Fruit fly (Drosophila melanogaster) whole organism, embryonic: ENCODE results near the gene Sgt1.
A peak's percentile ranks its signal among the peaks of the same experiment; 100 is the strongest.

Source experiments
- Aef1 ChIP-seq: fragments of 200-800 bp; sonication (Bioruptor generic); IDR thresholded peaks from 3 replicates; pipeline ENCODE4 v1.3.6; 2022; ENCODE audit warnings: missing biosample characterization, missing genetic modification characterization
- Asciz ChIP-seq: fragments of 200-800 bp; sonication (Bioruptor generic); optimal IDR thresholded peaks from 2 replicates; lab custom pipeline; 2017; ENCODE audit warnings: missing biosample characterization, mild to moderate bottlenecking, missing genetic modification characterization, missing genetic modification reagents
- B-H2 ChIP-seq: fragments of 200-800 bp; sonication (Bioruptor generic); optimal IDR thresholded peaks from 2 replicates; lab custom pipeline; 2018; ENCODE audit warnings: missing biosample characterization, mild to moderate bottlenecking, missing genetic modification characterization
- BEAF-32 ChIP-seq: fragments of 200-800 bp; sonication (Bioruptor generic); optimal IDR thresholded peaks from 3 replicates; lab custom pipeline; 2017; ENCODE audit warnings: missing biosample characterization, missing genetic modification characterization, mild to moderate bottlenecking, moderate library complexity, missing genetic modification reagents
- CG14710 ChIP-seq: fragments of 200-800 bp; sonication (Bioruptor generic); optimal IDR thresholded peaks from 3 replicates; lab custom pipeline; 2019; ENCODE audit warnings: missing biosample characterization, mild to moderate bottlenecking, missing genetic modification characterization, moderate library complexity
- CG15696 ChIP-seq: fragments of 200-800 bp; sonication (Bioruptor generic); optimal IDR thresholded peaks from 2 replicates; lab custom pipeline; 2019; ENCODE audit warnings: missing biosample characterization, mild to moderate bottlenecking, missing genetic modification characterization, moderate library complexity
- CG17802 ChIP-seq: fragments of 200-800 bp; sonication (Bioruptor generic); optimal IDR thresholded peaks from 2 replicates; lab custom pipeline; 2018; ENCODE audit warnings: missing biosample characterization, mild to moderate bottlenecking, missing genetic modification characterization, moderate library complexity
- CG2120 ChIP-seq: fragments of 200-800 bp; sonication (Bioruptor generic); optimal IDR thresholded peaks from 3 replicates; lab custom pipeline; 2016; ENCODE audit warnings: missing biosample characterization, missing genetic modification characterization
- CG2889 ChIP-seq: fragments of 200-800 bp; sonication (Bioruptor generic); IDR thresholded peaks from 3 replicates; pipeline ENCODE4 v1.3.6; 2022; ENCODE audit warnings: missing biosample characterization, missing genetic modification characterization
- CG30020 ChIP-seq: fragments of 200-800 bp; optimal IDR thresholded peaks from 2 replicates; lab custom pipeline; 2019; ENCODE audit warnings: missing biosample characterization, mild to moderate bottlenecking, missing genetic modification characterization, moderate library complexity
- CG34224 ChIP-seq: fragments of 200-800 bp; sonication (Bioruptor generic); IDR thresholded peaks from 3 replicates; pipeline ENCODE4 v1.3.6; 2022; ENCODE audit warnings: missing biosample characterization, missing genetic modification characterization; ENCODE audit not compliant: partially characterized antibody
- CG7556 ChIP-seq: fragments of 200-800 bp; sonication (Bioruptor generic); optimal IDR thresholded peaks from 2 replicates; lab custom pipeline; 2017; ENCODE audit warnings: missing biosample characterization, mild to moderate bottlenecking, missing genetic modification characterization
- CG7963 ChIP-seq: fragments of 200-800 bp; sonication (Bioruptor generic); IDR thresholded peaks from 3 replicates; pipeline ENCODE4 v1.3.6; 2022; ENCODE audit warnings: missing biosample characterization, missing genetic modification characterization; ENCODE audit not compliant: partially characterized antibody
- CkIIα-i1 ChIP-seq: fragments of 200-800 bp; sonication (Bioruptor generic); IDR thresholded peaks from 2 replicates; pipeline ENCODE4 v1.3.6; 2022; ENCODE audit warnings: missing biosample characterization, missing genetic modification characterization
- Dip2 ChIP-seq: fragments of 200-800 bp; sonication (Bioruptor generic); IDR thresholded peaks from 2 replicates; pipeline ENCODE4 v1.3.6; 2022; ENCODE audit warnings: missing biosample characterization, missing genetic modification characterization
- Dref ChIP-seq: fragments of 200-800 bp; sonication (Bioruptor generic); IDR thresholded peaks from 2 replicates; pipeline ENCODE4 v1.3.6; 2022; ENCODE audit warnings: missing biosample characterization, missing genetic modification characterization
- Ets97D ChIP-seq: fragments of 200-800 bp; sonication (Bioruptor generic); optimal IDR thresholded peaks from 3 replicates; lab custom pipeline; 2016; ENCODE audit warnings: missing biosample characterization, missing genetic modification characterization
- GATAe ChIP-seq: fragments of 200-800 bp; sonication (Bioruptor generic); conservative IDR thresholded peaks from 2 replicates; pipeline ENCODE4 v1.3.6; 2022; ENCODE audit warnings: missing biosample characterization, missing genetic modification characterization
- HLHmδ ChIP-seq: fragments of 200-800 bp; sonication (Bioruptor generic); optimal IDR thresholded peaks from 2 replicates; lab custom pipeline; 2018; ENCODE audit warnings: missing biosample characterization, mild to moderate bottlenecking, missing genetic modification characterization, moderate library complexity
- HmgD ChIP-seq: fragments of 200-800 bp; sonication (Bioruptor generic); optimal IDR thresholded peaks from 3 replicates; lab custom pipeline; 2016; ENCODE audit warnings: missing biosample characterization, missing genetic modification characterization
- Hmx ChIP-seq: fragments of 200-800 bp; sonication (Bioruptor generic); optimal IDR thresholded peaks from 2 replicates; lab custom pipeline; 2016; ENCODE audit warnings: missing biosample characterization, missing genetic modification characterization
- Lim3 ChIP-seq: fragments of 200-800 bp; sonication (Bioruptor generic); IDR thresholded peaks from 2 replicates; pipeline ENCODE4 v1.3.6; 2022; ENCODE audit warnings: missing biosample characterization, missing genetic modification characterization
- MBD-R2 ChIP-seq: fragments of 200-800 bp; sonication (Bioruptor generic); IDR thresholded peaks from 2 replicates; pipeline ENCODE4 v1.3.6; 2022; ENCODE audit warnings: missing biosample characterization, missing genetic modification characterization
- MESR4 ChIP-seq: fragments of 200-800 bp; sonication (Bioruptor generic); optimal IDR thresholded peaks from 2 replicates; lab custom pipeline; 2018; ENCODE audit warnings: missing biosample characterization, mild to moderate bottlenecking, missing genetic modification characterization, moderate library complexity
- Mes4 ChIP-seq: fragments of 200-800 bp; sonication (Bioruptor generic); optimal IDR thresholded peaks from 2 replicates; lab custom pipeline; 2016; ENCODE audit warnings: missing biosample characterization, missing genetic modification characterization
- Oli ChIP-seq: fragments of 200-800 bp; sonication (Bioruptor generic); optimal IDR thresholded peaks from 2 replicates; lab custom pipeline; 2018; ENCODE audit warnings: missing biosample characterization, mild to moderate bottlenecking, missing genetic modification characterization, moderate library complexity
- Rfx ChIP-seq: fragments of 200-800 bp; sonication (Bioruptor generic); IDR thresholded peaks from 2 replicates; pipeline ENCODE4 v1.3.6; 2022; ENCODE audit warnings: missing biosample characterization, missing genetic modification characterization
- Sin3A ChIP-seq: fragments of >200 bp; optimal IDR thresholded peaks from 2 replicates; lab custom pipeline; 2018
- TFAM ChIP-seq: fragments of 200-800 bp; sonication (Bioruptor generic); optimal IDR thresholded peaks from 2 replicates; lab custom pipeline; 2017; ENCODE audit warnings: missing biosample characterization, missing genetic modification characterization, inconsistent platforms
- Vsx1 ChIP-seq: fragments of 200-800 bp; sonication (Bioruptor generic); optimal IDR thresholded peaks from 2 replicates; lab custom pipeline; 2017; ENCODE audit warnings: missing biosample characterization, mild to moderate bottlenecking, missing genetic modification characterization, missing genetic modification reagents
- al ChIP-seq: fragments of 200-800 bp; sonication (Bioruptor generic); IDR thresholded peaks from 2 replicates; pipeline ENCODE4 v1.3.6; 2022; ENCODE audit warnings: missing biosample characterization, missing genetic modification characterization
- bigmax ChIP-seq: fragments of 200-800 bp; sonication (Bioruptor generic); optimal IDR thresholded peaks from 2 replicates; lab custom pipeline; 2018; ENCODE audit warnings: missing biosample characterization, mild to moderate bottlenecking, missing genetic modification characterization
- cad ChIP-seq: fragments of >200 bp; optimal IDR thresholded peaks from 2 replicates; lab custom pipeline; 2017; ENCODE audit warnings: missing biosample characterization, missing genetic modification characterization
- dysf ChIP-seq: fragments of 200-800 bp; sonication (Bioruptor generic); IDR thresholded peaks from 3 replicates; pipeline ENCODE4 v1.3.6; 2022; ENCODE audit warnings: missing biosample characterization, missing genetic modification characterization
- fd3F ChIP-seq: fragments of 200-800 bp; sonication (Bioruptor generic); optimal IDR thresholded peaks from 2 replicates; lab custom pipeline; 2018; ENCODE audit warnings: missing biosample characterization, mild to moderate bottlenecking, missing genetic modification characterization, moderate library complexity
- gce ChIP-seq: fragments of 200-800 bp; sonication (Bioruptor generic); IDR thresholded peaks from 3 replicates; pipeline ENCODE4 v1.3.6; 2022; ENCODE audit warnings: missing biosample characterization, missing genetic modification characterization
- gfzf ChIP-seq: fragments of 200-800 bp; sonication (Bioruptor generic); optimal IDR thresholded peaks from 2 replicates; lab custom pipeline; 2016; ENCODE audit warnings: missing biosample characterization, mild to moderate bottlenecking, missing genetic modification characterization, moderate library complexity
- jigr1 ChIP-seq: fragments of 200-800 bp; sonication (Bioruptor generic); IDR thresholded peaks from 3 replicates; pipeline ENCODE4 v1.3.6; 2022; ENCODE audit warnings: missing biosample characterization, missing genetic modification characterization
- klu ChIP-seq: fragments of 200-800 bp; sonication (Bioruptor generic); IDR thresholded peaks from 2 replicates; pipeline ENCODE4 v1.3.6; 2022; ENCODE audit warnings: missing biosample characterization, missing genetic modification characterization
- lilli ChIP-seq: fragments of 200-800 bp; sonication (Bioruptor generic); optimal IDR thresholded peaks from 3 replicates; lab custom pipeline; 2016; ENCODE audit warnings: missing biosample characterization, missing genetic modification characterization
- mam ChIP-seq: fragments of 200-800 bp; sonication (Bioruptor generic); optimal IDR thresholded peaks from 3 replicates; lab custom pipeline; 2016; ENCODE audit warnings: missing biosample characterization, missing genetic modification characterization
- mld ChIP-seq: fragments of 200-800 bp; sonication (Bioruptor generic); IDR thresholded peaks from 3 replicates; pipeline ENCODE4 v1.3.6; 2022; ENCODE audit warnings: missing biosample characterization, missing genetic modification characterization; ENCODE audit not compliant: partially characterized antibody
- prd ChIP-seq, 3 experiments: fragments of >200 bp in 2 of 3; fragments of 200-800 bp in 1 of 3; sonication (Bioruptor generic) in 1 of 3; optimal IDR thresholded peaks in 2 of 3; IDR thresholded peaks in 1 of 3; 2 replicates in 2 of 3; 3 replicates in 1 of 3; pipeline versions ENCODE4 v1.3.6 to Lab custom; 2017 to 2022; ENCODE audit warnings: missing biosample characterization in 1 of 3, missing genetic modification characterization in 1 of 3
- psq ChIP-seq: fragments of 200-800 bp; sonication (Bioruptor generic); optimal IDR thresholded peaks from 2 replicates; lab custom pipeline; 2017; ENCODE audit warnings: missing biosample characterization, missing genetic modification characterization
- run ChIP-seq: fragments of 200-800 bp; sonication (Bioruptor generic); optimal IDR thresholded peaks from 3 replicates; lab custom pipeline; 2018; ENCODE audit warnings: missing biosample characterization, mild to moderate bottlenecking, missing genetic modification characterization
- sd ChIP-seq: fragments of 200-800 bp; sonication (Bioruptor generic); optimal IDR thresholded peaks from 3 replicates; lab custom pipeline; 2018; ENCODE audit warnings: missing biosample characterization, mild to moderate bottlenecking, missing genetic modification characterization, moderate library complexity
- sima ChIP-seq: fragments of 200-800 bp; sonication (Bioruptor generic); optimal IDR thresholded peaks from 2 replicates; lab custom pipeline; 2016; ENCODE audit warnings: missing biosample characterization, missing genetic modification characterization
- sna ChIP-seq: fragments of 200-800 bp; sonication (Bioruptor generic); IDR thresholded peaks from 2 replicates; pipeline ENCODE4 v1.3.6; 2022; ENCODE audit warnings: missing biosample characterization, missing genetic modification characterization; ENCODE audit not compliant: partially characterized antibody
- trem ChIP-seq: fragments of 200-800 bp; optimal IDR thresholded peaks from 3 replicates; lab custom pipeline; 2019; ENCODE audit warnings: missing biosample characterization, mild to moderate bottlenecking, missing genetic modification characterization, moderate library complexity

Sgt1 gene

dm6 chr3R:8316344-8317105 lies 11.5 kb upstream of the Sgt1 start, which contains the start of gene Coq2 (continued):
- TF ChIP-seq CG2889 (GFP tag; lab: Robert Waterston, UW) (no peak), BEAF-32 (GFP tag; lab: Kevin White, UChicago) (peak; percentile 46), Rfx (GFP tag; lab: Robert Waterston, UW) (0 out of 2 replicates have a peak, but pooled peaks have one; percentile 32), MESR4 (GFP tag; lab: Kevin White, UChicago) (peak; percentile 52), CG7556 (GFP tag; lab: Kevin White, UChicago) (no peak), TFAM (GFP tag; lab: Kevin White, UChicago) (no peak), psq (no peak), CG30020 (tag; lab: Kevin White, UChicago) (no peak), B-H2 (GFP tag; lab: Kevin White, UChicago) (no peak), sima (GFP tag; lab: Kevin White, UChicago) (no peak), HLHmδ (GFP tag; lab: Kevin White, UChicago) (no peak), jigr1 (GFP tag; lab: Robert Waterston, UW) (no peak), HmgD (GFP tag; lab: Kevin White, UChicago) (no peak), prd (optimal IDR thresholded peaks at IDR 0.05; lab: Kevin White, UChicago) (no peak), prd (GFP tag; IDR thresholded peaks at IDR 0.05; lab: Robert Waterston, UW) (no peak), Dip2 (GFP tag; lab: Robert Waterston, UW) (no peak), sd (tag; lab: Kevin White, UChicago) (peak; percentile 92), al (GFP tag; lab: Robert Waterston, UW) (no peak), bigmax (GFP tag; lab: Kevin White, UChicago) (no peak), cad (GFP tag; lab: Kevin White, UChicago) (no peak), Asciz (GFP tag; lab: Kevin White, UChicago) (no peak), Mes4 (no peak), fd3F (GFP tag; lab: Kevin White, UChicago) (no peak), gfzf (GFP tag; lab: Kevin White, UChicago) (peak; percentile 13), mld (GFP tag; lab: Robert Waterston, UW) (no peak), run (tag; lab: Kevin White, UChicago) (no peak), Aef1 (GFP tag; lab: Robert Waterston, UW) (no peak), lilli (GFP tag; lab: Kevin White, UChicago) (no peak), sna (no peak), mam (GFP tag; lab: Kevin White, UChicago) (no peak), Vsx1 (GFP tag; lab: Kevin White, UChicago) (no peak), Lim3 (GFP tag; lab: Robert Waterston, UW) (no peak), klu (GFP tag; lab: Robert Waterston, UW) (no peak), CG34224 (GFP tag; lab: Robert Waterston, UW) (0 out of 3 replicates have a peak, but pooled peaks have one; percentile 8), gce (no peak), dysf (no peak), Oli (tag; lab: Kevin White, UChicago) (no peak), CG15696 (no peak), CG7963 (GFP tag; lab: Robert Waterston, UW) (no peak), Hmx (GFP tag; lab: Kevin White, UChicago) (no peak), GATAe (GFP tag; lab: Robert Waterston, UW) (peak; percentile 24; the same call in 1 of the 2 replicates), CG2120 (GFP tag; lab: Kevin White, UChicago) (peak; percentile 25), Sin3A (lab: Kevin White, UChicago) (peak; percentile 8), Ets97D (GFP tag; lab: Kevin White, UChicago) (peak; percentile 42), CkIIα-i1 (GFP tag; lab: Robert Waterston, UW) (no peak), Dref (GFP tag; lab: Robert Waterston, UW) (peak; percentile 47; the same call in 1 of the 2 replicates), CG14710 (tag; lab: Kevin White, UChicago) (peak; percentile 29), trem (tag; lab: Kevin White, UChicago) (peak; percentile 86), CG17802 (no peak), MBD-R2 (GFP tag; lab: Robert Waterston, UW) (peak; percentile 82)
